Worm (Caenorhabditis elegans): ENCODE results near the gene D1005.5.

- TF ChIP-seq him-1 (tag; optimal IDR thresholded peaks at IDR 0.05), result no peak
- TF ChIP-seq dao-5 (tag; optimal IDR thresholded peaks at IDR 0.05), result no peak
- no peak for TF ChIP-seq W03F9.2 (tag; optimal IDR thresholded peaks at IDR 0.05)
Observed at ce11 chrX:1502914-1503313, 30.1 kb upstream of the D1005.5 start.

Measured in whole organism, L4/young adult.